Fruit fly (Drosophila melanogaster): ENCODE results near the gene Plc21C.

Plc21C gene

DNA sequence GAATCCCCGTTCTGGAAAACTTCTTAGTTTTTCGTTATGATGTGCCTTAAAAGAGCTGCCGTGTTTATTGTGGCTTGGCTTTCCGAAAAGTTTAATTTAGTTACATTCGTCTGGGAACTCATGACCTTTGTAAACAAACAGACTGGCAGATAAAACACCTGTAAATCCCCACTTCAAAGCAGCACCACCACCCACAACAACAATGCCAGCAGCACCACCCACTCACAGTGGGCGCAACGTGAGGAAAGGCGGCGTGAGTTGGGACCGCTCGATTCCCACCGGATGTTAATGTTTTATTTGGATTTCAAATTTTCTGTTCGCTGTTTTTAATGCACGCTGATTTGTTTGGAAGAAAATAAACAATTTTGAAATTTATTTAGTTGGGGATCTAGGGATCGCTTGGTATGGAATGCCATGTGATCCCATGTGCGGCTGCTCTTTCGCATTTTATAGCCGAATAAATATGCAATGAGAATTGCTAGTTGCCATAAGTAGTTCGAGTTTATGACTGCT, 2.5 kb downstream of the Plc21C start:
- TF ChIP-seq CG15710 (tag; optimal IDR thresholded peaks at IDR 0.05) (no peak), rn (GFP tag; IDR thresholded peaks at IDR 0.05) (no peak), Ets98B (GFP tag; IDR thresholded peaks at IDR 0.05) (no peak), CG13204 (GFP tag; optimal IDR thresholded peaks at IDR 0.05) (no peak), CG8159 (tag; optimal IDR thresholded peaks at IDR 0.05) (no peak), Pif1A (GFP tag; optimal IDR thresholded peaks at IDR 0.05) (no peak), CG32121 (GFP tag; IDR thresholded peaks at IDR 0.05) (no peak), CG17806 (tag; optimal IDR thresholded peaks at IDR 0.05) (no peak), CG14655 (GFP tag; optimal IDR thresholded peaks at IDR 0.05) (no peak), CG34367 (tag; optimal IDR thresholded peaks at IDR 0.05) (no peak), CG10348 (GFP tag; IDR thresholded peaks at IDR 0.05) (no peak), CG9948 (tag; optimal IDR thresholded peaks at IDR 0.05) (no peak), EcR (GFP tag; optimal IDR thresholded peaks at IDR 0.05) (no peak), CG4496 (GFP tag; IDR thresholded peaks at IDR 0.05) (no peak)

DNA sequence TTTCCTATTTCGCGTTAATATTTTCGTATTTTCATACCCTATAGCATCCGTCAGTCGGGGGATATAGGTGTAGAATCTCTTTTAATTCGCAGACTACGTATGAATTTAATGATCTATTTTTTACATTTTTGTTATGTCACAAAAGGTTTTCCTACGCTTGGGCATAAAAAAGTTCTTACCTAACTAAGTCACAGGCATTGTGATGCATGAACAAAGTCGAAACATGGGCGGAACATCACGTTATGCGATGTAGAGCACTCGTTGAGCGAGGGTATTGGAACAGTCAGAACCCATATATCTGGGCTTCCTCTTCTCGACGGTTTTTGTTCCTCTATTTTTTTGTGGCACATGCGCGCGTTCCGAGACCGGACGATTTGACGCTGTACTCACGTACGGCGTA, 3.4 kb downstream of the Plc21C start:
- TF ChIP-seq EcR (GFP tag; optimal IDR thresholded peaks at IDR 0.05) (no peak), Pif1B (GFP tag; optimal IDR thresholded peaks at IDR 0.05) (no peak), D1 (tag; optimal IDR thresholded peaks at IDR 0.05) (no peak), CG13204 (GFP tag; optimal IDR thresholded peaks at IDR 0.05) (no peak), CG34367 (tag; optimal IDR thresholded peaks at IDR 0.05) (no peak)

DNA sequence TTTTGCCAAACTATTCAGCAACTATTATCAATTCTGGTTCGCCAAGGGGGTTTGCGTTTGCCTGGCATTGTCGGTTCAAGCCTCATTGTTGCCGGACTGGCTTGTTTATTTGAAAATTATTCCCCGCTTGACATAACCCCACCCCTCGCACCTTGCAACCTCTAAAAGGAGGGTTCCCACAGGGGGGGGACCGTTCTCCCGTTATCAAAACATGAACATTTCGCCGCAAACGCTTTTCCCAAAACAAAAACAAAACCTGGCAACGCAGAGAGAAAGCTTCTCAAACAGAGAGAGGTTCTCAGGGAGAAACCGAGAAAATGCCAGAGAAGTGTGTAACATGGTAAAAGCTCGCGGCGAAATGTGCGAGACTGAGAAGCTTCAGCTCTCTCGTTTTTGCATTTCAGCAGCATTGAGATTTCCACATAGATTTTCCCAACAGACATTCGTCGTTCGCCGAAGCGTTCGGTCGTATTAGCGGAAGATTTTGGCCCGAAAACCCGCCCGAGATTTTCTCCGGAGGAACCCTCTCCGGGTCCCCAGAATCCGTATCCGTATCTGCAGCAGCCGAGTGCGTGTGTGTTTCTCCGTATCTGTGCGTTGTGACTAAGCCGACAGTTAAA, 4.2 kb downstream of the Plc21C start:
- TF ChIP-seq fd96Ca (GFP tag; IDR thresholded peaks at IDR 0.05) = 0 out of 3 replicates have a peak, but pooled peaks have one; percentile 14
- TF ChIP-seq CG12605 (GFP tag; IDR thresholded peaks at IDR 0.05) = 0 out of 2 replicates have a peak, but pooled peaks have one; percentile 35
- TF ChIP-seq CG8159 (tag; optimal IDR thresholded peaks at IDR 0.05) = no peak
- TF ChIP-seq D1 (tag; optimal IDR thresholded peaks at IDR 0.05) = no peak
- TF ChIP-seq CG4496 (GFP tag; IDR thresholded peaks at IDR 0.05) = peak; percentile 55; the same call in 2 of the 3 replicates
- peak; percentile 50 for TF ChIP-seq Ets98B (GFP tag; IDR thresholded peaks at IDR 0.05)

DNA sequence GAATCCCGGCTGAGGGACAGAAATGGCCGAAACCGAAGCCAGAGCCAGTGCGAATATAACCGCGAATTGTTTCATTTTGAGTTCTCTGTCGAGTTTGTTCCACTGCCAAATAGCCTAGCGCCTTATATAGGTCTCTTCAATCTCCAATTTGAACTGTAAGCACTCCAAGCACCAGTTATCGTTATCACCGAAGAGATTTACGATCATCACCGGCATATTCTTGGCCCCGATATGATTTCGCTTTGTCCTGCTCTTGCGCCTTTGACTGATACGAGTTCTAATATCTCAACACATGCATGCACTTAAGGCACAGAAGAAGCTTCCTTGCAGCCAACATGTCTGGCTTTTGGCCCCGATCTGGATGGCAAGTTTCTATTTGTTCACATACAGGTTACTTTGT, 13.4 kb downstream of the Plc21C start, which contains the start of gene CG11912:
CG11912 (minus strand) TSS at position 101 of the 400 bp plus-strand sequence.
- no peak for TF ChIP-seq CG32121 (GFP tag; IDR thresholded peaks at IDR 0.05)
- no peak for TF ChIP-seq CG15710 (tag; optimal IDR thresholded peaks at IDR 0.05)

DNA sequence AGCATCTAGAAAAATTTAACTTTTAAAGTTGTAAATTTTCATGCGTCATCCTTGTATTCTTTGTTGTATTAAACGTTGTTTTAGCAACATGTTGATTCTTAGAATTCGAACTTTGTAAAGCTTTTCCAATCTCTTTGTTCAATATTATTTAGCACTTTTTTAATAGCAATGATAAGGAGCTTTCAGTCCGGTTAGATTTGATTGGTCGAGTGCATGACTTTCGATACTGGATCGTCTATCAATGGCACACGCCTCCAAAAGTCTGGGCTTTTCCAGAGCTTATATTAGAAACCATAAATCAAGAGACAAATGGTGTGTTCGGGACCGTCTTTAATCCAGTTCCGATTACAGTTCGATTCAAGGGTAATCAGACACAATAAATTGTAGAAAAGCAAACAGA, 14.0 kb downstream of the Plc21C start:
- TF ChIP-seq CG9948 (tag; optimal IDR thresholded peaks at IDR 0.05) (no peak), CG15710 (tag; optimal IDR thresholded peaks at IDR 0.05) (no peak), EcR (GFP tag; optimal IDR thresholded peaks at IDR 0.05) (no peak), CG4496 (GFP tag; IDR thresholded peaks at IDR 0.05) (no peak), D1 (tag; optimal IDR thresholded peaks at IDR 0.05) (no peak), CG8301 (tag; optimal IDR thresholded peaks at IDR 0.05) (no peak), gl (tag; optimal IDR thresholded peaks at IDR 0.05) (no peak), fd96Ca (GFP tag; IDR thresholded peaks at IDR 0.05) (no peak), Pif1A (GFP tag; optimal IDR thresholded peaks at IDR 0.05) (no peak), CG32121 (GFP tag; IDR thresholded peaks at IDR 0.05) (no peak)

DNA sequence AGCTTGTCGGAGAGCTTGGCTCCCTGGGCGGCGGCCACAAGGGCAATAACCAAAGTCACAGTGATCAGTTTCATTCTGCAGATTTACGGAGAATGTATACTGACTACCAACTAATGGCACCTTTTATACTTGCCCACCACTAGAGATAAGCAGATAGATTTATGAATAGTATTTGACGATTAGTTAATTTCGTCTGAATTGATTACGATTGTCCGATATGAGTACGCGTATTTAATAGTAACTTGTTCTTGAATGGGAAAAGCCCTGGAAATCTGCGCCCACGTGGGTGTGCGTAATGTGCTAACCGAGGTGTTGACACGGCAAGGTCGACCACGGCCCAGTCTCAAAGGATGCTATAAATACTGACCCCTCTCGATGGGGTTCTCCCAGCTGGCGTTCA, 15.4 kb downstream of the Plc21C start, which contains the start of gene CG11911:
CG11911 (minus strand) TSS at position 101 of the 400 bp plus-strand sequence.
- TF ChIP-seq CG17806 (tag; optimal IDR thresholded peaks at IDR 0.05) (no peak), CG13204 (GFP tag; optimal IDR thresholded peaks at IDR 0.05) (no peak), CG32121 (GFP tag; IDR thresholded peaks at IDR 0.05) (no peak), Snoo (tag; optimal IDR thresholded peaks at IDR 0.05) (no peak), Pif1B (GFP tag; optimal IDR thresholded peaks at IDR 0.05) (no peak)

DNA sequence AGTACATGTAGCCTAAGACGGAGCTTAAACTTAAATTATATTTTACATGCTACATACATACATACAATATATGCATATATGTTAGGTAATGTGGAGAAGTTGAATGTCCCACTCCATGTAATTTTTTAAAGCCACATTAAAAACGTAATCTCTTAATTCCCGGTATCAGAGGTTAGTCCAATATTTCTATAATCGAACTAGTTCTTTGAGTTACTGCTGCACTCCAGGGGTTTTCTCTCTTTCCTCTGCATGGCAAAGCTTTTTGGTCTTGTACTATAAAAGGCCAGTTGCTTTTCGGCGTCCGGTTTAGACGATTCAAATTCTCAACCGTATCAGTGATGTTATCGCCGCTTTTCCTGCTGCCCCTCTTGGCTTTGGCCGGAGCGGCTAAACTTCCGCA, 16.1 kb downstream of the Plc21C start, which contains the start of gene CG33127:
CG33127 (plus strand) TSS at position 309 of the 400 bp plus-strand sequence.
- TF ChIP-seq CG32121 (GFP tag; IDR thresholded peaks at IDR 0.05) = no peak

DNA sequence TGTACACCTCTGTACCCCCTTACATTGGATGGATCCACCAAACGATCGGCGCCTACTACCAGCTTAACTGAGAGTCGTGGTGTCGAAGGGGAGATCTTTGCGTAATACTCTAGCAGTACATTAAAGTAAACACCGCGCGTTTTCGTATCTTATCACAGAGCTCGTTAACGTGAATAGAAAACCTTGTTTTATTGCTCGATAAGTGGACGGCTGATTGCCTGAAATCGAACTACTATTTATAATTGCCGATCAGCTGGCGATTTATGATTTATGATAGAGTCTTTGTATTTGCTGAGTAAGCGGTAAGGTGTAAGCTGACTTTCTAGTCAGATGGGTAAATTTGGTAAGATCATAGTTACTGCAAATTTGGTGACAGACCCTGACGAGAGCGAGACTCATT, 17.2 kb downstream of the Plc21C start:
- TF ChIP-seq CG17806 (tag; optimal IDR thresholded peaks at IDR 0.05) (no peak), Ets98B (GFP tag; IDR thresholded peaks at IDR 0.05) (no peak), CG8301 (tag; optimal IDR thresholded peaks at IDR 0.05) (no peak), CG13204 (GFP tag; optimal IDR thresholded peaks at IDR 0.05) (no peak), Snoo (tag; optimal IDR thresholded peaks at IDR 0.05) (no peak), CG34367 (tag; optimal IDR thresholded peaks at IDR 0.05) (no peak)

All from whole organism, pupa.